Fruit fly (Drosophila melanogaster) whole organism, embryonic: ENCODE data around the gene LSm3.
A peak's percentile ranks its signal among the peaks of the same experiment; 100 is the strongest.

ENCODE experiments used
- Atf3 ChIP-seq: fragments of 200-800 bp; sonication (Bioruptor generic); optimal IDR thresholded peaks from 3 replicates; lab custom pipeline; 2016; ENCODE audit warnings: missing biosample characterization, missing genetic modification characterization
- CG10274 ChIP-seq: fragments of 200-800 bp; sonication (Bioruptor generic); optimal IDR thresholded peaks from 3 replicates; lab custom pipeline; 2017; ENCODE audit warnings: missing biosample characterization, mild to moderate bottlenecking, missing genetic modification characterization
- CG10543 ChIP-seq: fragments of 200-800 bp; sonication (Bioruptor generic); optimal IDR thresholded peaks from 3 replicates; lab custom pipeline; 2017; ENCODE audit warnings: missing biosample characterization, mild to moderate bottlenecking, missing genetic modification characterization, moderate library complexity
- CG12391 ChIP-seq: fragments of 200-800 bp; sonication (Bioruptor generic); optimal IDR thresholded peaks from 3 replicates; lab custom pipeline; 2018; ENCODE audit warnings: missing biosample characterization, mild to moderate bottlenecking, missing genetic modification characterization, moderate library complexity
- CG13624 ChIP-seq: fragments of 200-800 bp; sonication (Bioruptor generic); optimal IDR thresholded peaks from 2 replicates; lab custom pipeline; 2016; ENCODE audit warnings: missing biosample characterization, missing genetic modification characterization
- CG15073 ChIP-seq: fragments of 200-800 bp; sonication (Bioruptor generic); optimal IDR thresholded peaks from 2 replicates; lab custom pipeline; 2016; ENCODE audit warnings: missing biosample characterization, missing genetic modification characterization
- CG1529 ChIP-seq: fragments of 200-800 bp; sonication (Bioruptor generic); optimal IDR thresholded peaks from 3 replicates; lab custom pipeline; 2018; ENCODE audit warnings: missing biosample characterization, missing genetic modification characterization
- CG1647 ChIP-seq: fragments of 200-800 bp; sonication (Bioruptor generic); optimal IDR thresholded peaks from 3 replicates; lab custom pipeline; 2016; ENCODE audit warnings: missing biosample characterization, missing genetic modification characterization
- CG17912 ChIP-seq: fragments of 200-800 bp; sonication (Bioruptor generic); optimal IDR thresholded peaks from 2 replicates; lab custom pipeline; 2018; ENCODE audit warnings: missing biosample characterization, mild to moderate bottlenecking, missing genetic modification characterization
- CG2116 ChIP-seq: fragments of 200-800 bp; sonication (Bioruptor generic); optimal IDR thresholded peaks from 3 replicates; lab custom pipeline; 2018; ENCODE audit warnings: missing biosample characterization, mild to moderate bottlenecking, missing genetic modification characterization
- CG2199 ChIP-seq: fragments of 200-800 bp; sonication (Bioruptor generic); IDR thresholded peaks from 3 replicates; pipeline ENCODE4 v1.3.6; 2022; ENCODE audit warnings: missing biosample characterization, missing genetic modification characterization
- CG3163 ChIP-seq: fragments of 200-800 bp; sonication (Bioruptor generic); optimal IDR thresholded peaks from 3 replicates; lab custom pipeline; 2016; ENCODE audit warnings: missing biosample characterization, missing genetic modification characterization
- CG3407 ChIP-seq: fragments of 200-800 bp; sonication (Bioruptor generic); optimal IDR thresholded peaks from 2 replicates; lab custom pipeline; 2018; ENCODE audit warnings: missing biosample characterization, mild to moderate bottlenecking, missing genetic modification characterization
- CG34376 ChIP-seq: fragments of 200-800 bp; sonication (Bioruptor generic); optimal IDR thresholded peaks from 2 replicates; lab custom pipeline; 2018; ENCODE audit warnings: missing biosample characterization, mild to moderate bottlenecking, missing genetic modification characterization
- CG4854 ChIP-seq: fragments of 200-800 bp; sonication (Bioruptor generic); optimal IDR thresholded peaks from 2 replicates; lab custom pipeline; 2016; ENCODE audit warnings: missing biosample characterization, missing genetic modification characterization, inconsistent platforms
- CG5180 ChIP-seq: fragments of 200-800 bp; sonication (Bioruptor generic); optimal IDR thresholded peaks from 3 replicates; lab custom pipeline; 2017; ENCODE audit warnings: missing biosample characterization, missing genetic modification characterization, mild to moderate bottlenecking, moderate library complexity, missing genetic modification reagents
- CG6654 ChIP-seq: fragments of 200-800 bp; sonication (Bioruptor generic); optimal IDR thresholded peaks from 2 replicates; lab custom pipeline; 2017; ENCODE audit warnings: missing biosample characterization, mild to moderate bottlenecking, missing genetic modification characterization
- CG6765 ChIP-seq: fragments of 200-800 bp; sonication (Bioruptor generic); optimal IDR thresholded peaks from 3 replicates; lab custom pipeline; 2017; ENCODE audit warnings: missing biosample characterization, mild to moderate bottlenecking, missing genetic modification characterization
- CG8478 ChIP-seq: fragments of >200 bp; optimal IDR thresholded peaks from 2 replicates; lab custom pipeline; 2018
- CHES-1-like ChIP-seq: fragments of 200-800 bp; sonication (Bioruptor generic); optimal IDR thresholded peaks from 2 replicates; lab custom pipeline; 2016; ENCODE audit warnings: missing biosample characterization, missing genetic modification characterization
- Dip2 ChIP-seq: fragments of 200-800 bp; sonication (Bioruptor generic); IDR thresholded peaks from 2 replicates; pipeline ENCODE4 v1.3.6; 2022; ENCODE audit warnings: missing biosample characterization, missing genetic modification characterization
- Dll ChIP-seq: fragments of 200-800 bp; sonication (Bioruptor generic); IDR thresholded peaks from 4 replicates; pipeline ENCODE4 v1.3.6; 2022; ENCODE audit warnings: missing biosample characterization, missing genetic modification characterization; ENCODE audit not compliant: partially characterized antibody
- Dref ChIP-seq: fragments of 200-800 bp; sonication (Bioruptor generic); IDR thresholded peaks from 2 replicates; pipeline ENCODE4 v1.3.6; 2022; ENCODE audit warnings: missing biosample characterization, missing genetic modification characterization
- Drgx ChIP-seq: fragments of 200-800 bp; sonication (Bioruptor generic); IDR thresholded peaks from 2 replicates; pipeline ENCODE4 v1.3.6; 2022; ENCODE audit warnings: missing biosample characterization, missing genetic modification characterization
- Hmr ChIP-seq: fragments of 200-800 bp; sonication (Bioruptor generic); optimal IDR thresholded peaks from 3 replicates; lab custom pipeline; 2017; ENCODE audit warnings: mild to moderate bottlenecking, missing biosample characterization, missing genetic modification reagents, missing genetic modification characterization
- Hr39 ChIP-seq: fragments of >200 bp; optimal IDR thresholded peaks from 2 replicates; lab custom pipeline; 2017
- Mrtf ChIP-seq: fragments of 200-800 bp; sonication (Bioruptor generic); IDR thresholded peaks from 3 replicates; pipeline ENCODE4 v1.3.6; 2022; ENCODE audit warnings: missing biosample characterization, missing genetic modification characterization
- Myb ChIP-seq: fragments of 200-800 bp; sonication (Bioruptor generic); optimal IDR thresholded peaks from 2 replicates; lab custom pipeline; 2016; ENCODE audit warnings: missing biosample characterization, missing genetic modification characterization
- NC2α ChIP-seq: fragments of 200-800 bp; sonication (Bioruptor generic); optimal IDR thresholded peaks from 2 replicates; lab custom pipeline; 2016; ENCODE audit warnings: missing biosample characterization, missing genetic modification characterization
- PHDP ChIP-seq: fragments of 200-800 bp; sonication (Bioruptor generic); optimal IDR thresholded peaks from 3 replicates; lab custom pipeline; 2018; ENCODE audit warnings: missing biosample characterization, mild to moderate bottlenecking, missing genetic modification characterization, moderate library complexity
- Ptx1 ChIP-seq: fragments of 200-800 bp; sonication (Bioruptor generic); IDR thresholded peaks from 2 replicates; pipeline ENCODE4 v1.3.6; 2022; ENCODE audit warnings: missing biosample characterization, missing genetic modification characterization
- Six4 ChIP-seq: fragments of 200-800 bp; sonication (Bioruptor generic); optimal IDR thresholded peaks from 2 replicates; lab custom pipeline; 2016; ENCODE audit warnings: missing biosample characterization, missing genetic modification characterization
- Sry-β ChIP-seq: fragments of 200-800 bp; sonication (Bioruptor generic); optimal IDR thresholded peaks from 2 replicates; lab custom pipeline; 2018; ENCODE audit warnings: missing biosample characterization, mild to moderate bottlenecking, missing genetic modification characterization, moderate library complexity
- amos ChIP-seq: fragments of 200-800 bp; sonication (Bioruptor generic); IDR thresholded peaks from 2 replicates; pipeline ENCODE4 v1.3.6; 2022; ENCODE audit warnings: missing biosample characterization, missing genetic modification characterization; ENCODE audit not compliant: partially characterized antibody
- aop ChIP-seq: fragments of 200-800 bp; sonication (Bioruptor generic); IDR thresholded peaks from 2 replicates; pipeline ENCODE4 v1.3.6; 2022; ENCODE audit warnings: missing biosample characterization, missing genetic modification characterization
- bsh ChIP-seq, 2 experiments: fragments of 200-800 bp; sonication (Bioruptor generic); optimal IDR thresholded peaks; 2 replicates each; lab custom pipeline; 2017 to 2018; ENCODE audit warnings: mild to moderate bottlenecking in 2 of 2, missing biosample characterization in 2 of 2, missing genetic modification characterization in 2 of 2, moderate library complexity in 1 of 2
- cwo ChIP-seq: fragments of 200-800 bp; sonication (Bioruptor generic); optimal IDR thresholded peaks from 3 replicates; lab custom pipeline; 2017; ENCODE audit warnings: missing biosample characterization, missing genetic modification characterization, mild to moderate bottlenecking, moderate library complexity, missing genetic modification reagents
- danr ChIP-seq: fragments of 200-800 bp; sonication (Bioruptor generic); IDR thresholded peaks from 2 replicates; pipeline ENCODE4 v1.3.6; 2022; ENCODE audit warnings: missing biosample characterization, missing genetic modification characterization
- ewg ChIP-seq: fragments of 200-800 bp; sonication (Bioruptor generic); optimal IDR thresholded peaks from 3 replicates; lab custom pipeline; 2017; ENCODE audit warnings: mild to moderate bottlenecking, missing biosample characterization, missing genetic modification reagents, missing genetic modification characterization
- fd3F ChIP-seq: fragments of 200-800 bp; sonication (Bioruptor generic); optimal IDR thresholded peaks from 2 replicates; lab custom pipeline; 2018; ENCODE audit warnings: missing biosample characterization, mild to moderate bottlenecking, missing genetic modification characterization, moderate library complexity
- grn ChIP-seq: fragments of 200-800 bp; sonication (Bioruptor generic); optimal IDR thresholded peaks from 3 replicates; lab custom pipeline; 2017; ENCODE audit warnings: missing biosample characterization, missing genetic modification characterization
- gro ChIP-seq: fragments of 200-800 bp; sonication (Bioruptor generic); optimal IDR thresholded peaks from 2 replicates; lab custom pipeline; 2016; ENCODE audit warnings: missing biosample characterization, missing genetic modification characterization
- gt ChIP-seq: fragments of 200-800 bp; sonication (Bioruptor generic); IDR thresholded peaks from 2 replicates; pipeline ENCODE4 v1.3.6; 2022; ENCODE audit warnings: missing biosample characterization, missing genetic modification characterization
- h ChIP-seq: fragments of >200 bp; optimal IDR thresholded peaks from 2 replicates; lab custom pipeline; 2017
- kay ChIP-seq: fragments of 200-800 bp; sonication (Bioruptor generic); optimal IDR thresholded peaks from 2 replicates; lab custom pipeline; 2016; ENCODE audit warnings: missing biosample characterization, missing genetic modification characterization
- knrl ChIP-seq: fragments of 200-800 bp; sonication (Bioruptor generic); IDR thresholded peaks from 3 replicates; pipeline ENCODE4 v1.3.6; 2022; ENCODE audit warnings: missing biosample characterization, missing genetic modification characterization; ENCODE audit not compliant: partially characterized antibody
- sqz ChIP-seq: fragments of 200-800 bp; sonication (Bioruptor generic); optimal IDR thresholded peaks from 3 replicates; lab custom pipeline; 2018; ENCODE audit warnings: missing biosample characterization, mild to moderate bottlenecking, missing genetic modification characterization
- tgo ChIP-seq: fragments of 200-800 bp; sonication (Bioruptor generic); IDR thresholded peaks from 3 replicates; pipeline ENCODE4 v1.3.6; 2022; ENCODE audit warnings: missing biosample characterization, missing genetic modification characterization
- ttk ChIP-seq: fragments of 200-800 bp; sonication (Bioruptor generic); IDR thresholded peaks from 2 replicates; pipeline ENCODE4 v2.1.2; 2022; ENCODE audit warnings: missing biosample characterization, missing genetic modification characterization
- wek ChIP-seq: fragments of 200-800 bp; sonication (Bioruptor generic); optimal IDR thresholded peaks from 3 replicates; lab custom pipeline; 2018; ENCODE audit warnings: missing biosample characterization, mild to moderate bottlenecking, missing genetic modification characterization, moderate library complexity

LSm3 gene

DNA sequence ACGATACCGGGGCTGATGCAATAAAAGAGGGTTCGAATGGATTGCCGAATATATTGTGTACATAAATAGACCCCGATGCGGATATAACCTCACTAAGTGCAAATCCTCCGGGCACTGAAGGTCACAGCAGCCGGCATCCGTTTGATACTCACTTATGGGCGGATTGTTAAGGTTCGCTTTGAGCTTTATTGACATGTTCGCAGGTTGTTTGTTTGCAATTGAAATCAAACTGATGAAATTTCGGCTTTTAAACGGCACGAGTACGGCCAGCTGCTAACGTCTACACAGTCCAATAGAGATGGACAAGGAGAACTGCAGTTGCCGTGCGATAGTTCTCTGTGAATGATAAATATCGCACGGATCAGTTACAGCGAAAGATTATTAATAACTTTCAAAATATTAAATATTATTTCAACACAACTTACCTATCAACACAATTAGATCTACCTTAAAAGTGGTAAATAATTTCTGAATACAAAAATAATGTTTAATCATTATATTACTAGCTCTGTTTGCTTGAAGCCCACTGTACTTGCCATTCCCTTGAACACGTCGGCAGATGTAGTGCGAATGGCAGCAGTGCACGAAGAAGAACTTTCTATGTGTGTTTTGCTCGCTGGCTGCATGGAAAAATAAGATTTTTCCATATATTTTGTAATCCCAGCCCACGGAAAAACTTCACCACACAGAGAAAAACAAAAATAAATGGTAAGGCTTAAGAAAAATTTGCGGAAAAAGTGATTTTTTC is 37.8 kb upstream of the LSm3 start, which contains the start of the genes GluProRS and AP-1sigma (continued):
- TF ChIP-seq Drgx = peak; percentile 92
- TF ChIP-seq Dll (GFP tag; lab: Robert Waterston, UW) = peak; percentile 97
- no peak for TF ChIP-seq wek
- peak; percentile 46 for TF ChIP-seq Myb (GFP tag; lab: Kevin White, UChicago)
- peak; percentile 42 for TF ChIP-seq CG6654 (GFP tag; lab: Kevin White, UChicago)
- no peak for TF ChIP-seq h
- TF ChIP-seq Hmr (GFP tag; lab: Kevin White, UChicago) = peak; percentile 86
- peak; percentile 80 for TF ChIP-seq cwo (GFP tag; lab: Kevin White, UChicago)
- no peak for TF ChIP-seq CG5180 (GFP tag; lab: Kevin White, UChicago)
- TF ChIP-seq gro (GFP tag; lab: Kevin White, UChicago) = peak; percentile 52
- peak; percentile 78 for TF ChIP-seq CHES-1-like (GFP tag; lab: Kevin White, UChicago)
- peak in 1 of 2 experiments; percentile 87 for TF ChIP-seq bsh (GFP tag; optimal IDR thresholded peaks at IDR 0.05; lab: Kevin White, UChicago)
- TF ChIP-seq gt = peak; percentile 88
- TF ChIP-seq Ptx1 (GFP tag; lab: Robert Waterston, UW) = peak; percentile 99
- TF ChIP-seq Mrtf (GFP tag; lab: Robert Waterston, UW) = peak; percentile 95
- peak; percentile 78 for TF ChIP-seq Atf3 (GFP tag; lab: Kevin White, UChicago)
- TF ChIP-seq CG6765 (GFP tag; lab: Kevin White, UChicago) = peak; percentile 49
- TF ChIP-seq Hr39 (lab: Kevin White, UChicago) = no peak
- peak; percentile 87 for TF ChIP-seq Six4 (GFP tag; lab: Kevin White, UChicago)
- peak; percentile 75 for TF ChIP-seq CG1529 (GFP tag; lab: Kevin White, UChicago)
- TF ChIP-seq sqz (GFP tag; lab: Kevin White, UChicago) = peak; percentile 12
- TF ChIP-seq ewg (GFP tag; lab: Kevin White, UChicago) = peak; percentile 79
- TF ChIP-seq aop (GFP tag; lab: Robert Waterston, UW) = peak; percentile 75
- peak; percentile 79 for TF ChIP-seq CG4854 (GFP tag; lab: Kevin White, UChicago)
- TF ChIP-seq Sry-β = no peak
- peak; percentile 56 for TF ChIP-seq CG10274
- peak; percentile 93 for TF ChIP-seq CG12391 (tag; lab: Kevin White, UChicago)
- TF ChIP-seq kay (GFP tag; lab: Kevin White, UChicago) = peak; percentile 89
- peak; percentile 83 for TF ChIP-seq CG3407 (GFP tag; lab: Kevin White, UChicago)
- peak; percentile 97 for TF ChIP-seq knrl (GFP tag; lab: Robert Waterston, UW)
- peak; percentile 30 for TF ChIP-seq NC2α (GFP tag; lab: Kevin White, UChicago)
- peak; percentile 56 for TF ChIP-seq grn (GFP tag; lab: Kevin White, UChicago)
- peak; percentile 90 for TF ChIP-seq CG1647
- peak; percentile 48 for TF ChIP-seq CG3163
- TF ChIP-seq PHDP (tag; lab: Kevin White, UChicago) = peak; percentile 87
- peak; percentile 39 for TF ChIP-seq CG17912
- TF ChIP-seq CG2199 (GFP tag; lab: Robert Waterston, UW) = peak; percentile 92
- TF ChIP-seq CG8478 (lab: Kevin White, UChicago) = peak; percentile 69
- peak; percentile 48 for TF ChIP-seq CG15073 (GFP tag; lab: Kevin White, UChicago)
- TF ChIP-seq amos (GFP tag; lab: Robert Waterston, UW) = peak; percentile 92
- TF ChIP-seq CG34376 = peak; percentile 67
- peak; percentile 84 for TF ChIP-seq CG13624
- TF ChIP-seq tgo (GFP tag; lab: Robert Waterston, UW) = peak; percentile 98
- TF ChIP-seq ttk = peak; percentile 95
- peak; percentile 93 for TF ChIP-seq danr (GFP tag; lab: Robert Waterston, UW)
- TF ChIP-seq CG2116 (GFP tag; lab: Kevin White, UChicago) = peak; percentile 70
- peak; percentile 84 for TF ChIP-seq fd3F (GFP tag; lab: Kevin White, UChicago)
- TF ChIP-seq Dref (GFP tag; lab: Robert Waterston, UW) = peak; percentile 45
- TF ChIP-seq Dip2 (GFP tag; lab: Robert Waterston, UW) = peak; percentile 32; the same call in 1 of the 2 replicates
- peak; percentile 82 for TF ChIP-seq CG10543
